Worm (Caenorhabditis elegans) whole organism, L4 larva: ENCODE data around the gene nhr-272.
A peak's percentile ranks its signal among the peaks of the same experiment; 100 is the strongest.

Experiments used
- F49E8.2 ChIP-seq: sonication (generic microtip); optimal IDR thresholded peaks from 2 replicates; lab custom pipeline; 2016; ENCODE audit warnings: missing compliant biosample characterization, mild to moderate bottlenecking, missing genetic modification characterization, borderline replicate concordance
- R02D3.7 ChIP-seq: fragments of 150-350 bp; sonication (generic microtip); optimal IDR thresholded peaks from 3 replicates; lab custom pipeline; 2014; ENCODE audit warnings: missing biosample characterization, missing genetic modification characterization
- T20F7.1 ChIP-seq: fragments of 200-800 bp; sonication (Bioruptor generic); optimal IDR thresholded peaks from 2 replicates; lab custom pipeline; 2018; ENCODE audit warnings: mild to moderate bottlenecking, missing genetic modification characterization, missing compliant biosample characterization
- T26A8.4 ChIP-seq: fragments of 200-800 bp; sonication (Bioruptor generic); IDR thresholded peaks from 2 replicates; pipeline ENCODE4 v1.3.6; 2022; ENCODE audit warnings: missing genetic modification characterization, missing compliant biosample characterization
- Y5F2A.4 ChIP-seq: fragments of 200-800 bp; sonication (Bioruptor generic); optimal IDR thresholded peaks from 2 replicates; lab custom pipeline; 2018; ENCODE audit warnings: mild to moderate bottlenecking, missing genetic modification characterization, missing compliant biosample characterization
- ZK337.2 ChIP-seq: fragments of 200-800 bp; sonication (Bioruptor generic); IDR thresholded peaks from 2 replicates; pipeline ENCODE4 v1.3.6; 2022; ENCODE audit warnings: missing genetic modification reagents, missing genetic modification characterization, missing compliant biosample characterization
- ceh-82 ChIP-seq: sonication (generic microtip); optimal IDR thresholded peaks from 2 replicates; lab custom pipeline; 2017; ENCODE audit warnings: missing biosample characterization, missing genetic modification characterization
- daf-12 ChIP-seq: fragments of 150-350 bp; optimal IDR thresholded peaks from 2 replicates; lab custom pipeline; 2014; ENCODE audit warnings: missing biosample characterization, missing genetic modification reagents, missing genetic modification characterization
- daf-16 ChIP-seq, 3 experiments: sonication (generic microtip); optimal IDR thresholded peaks; 2 replicates each; lab custom pipeline; 2016 to 2017; ENCODE audit warnings: missing genetic modification characterization in 3 of 3, missing genetic modification reagents in 3 of 3, mild to moderate bottlenecking in 2 of 3, missing compliant biosample characterization in 2 of 3, missing biosample characterization in 1 of 3, moderate library complexity in 1 of 3
- dmd-6 ChIP-seq: fragments of 200-800 bp; sonication (Bioruptor generic); IDR thresholded peaks from 2 replicates; pipeline ENCODE4 v1.3.6; 2022; ENCODE audit warnings: missing genetic modification reagents, missing genetic modification characterization, missing compliant biosample characterization
- dmd-8 ChIP-seq: fragments of 200-800 bp; sonication (Bioruptor generic); IDR thresholded peaks from 2 replicates; pipeline ENCODE4 v1.3.6; 2022; ENCODE audit warnings: missing genetic modification characterization, missing compliant biosample characterization
- dpl-1 ChIP-seq: fragments of 150-350 bp; optimal IDR thresholded peaks from 2 replicates; lab custom pipeline; 2014; ENCODE audit warnings: missing biosample characterization, missing genetic modification reagents, missing genetic modification characterization
- dve-1 ChIP-seq: sonication (generic microtip); optimal IDR thresholded peaks from 2 replicates; lab custom pipeline; 2017; ENCODE audit warnings: antibody characterized with exemption, mild to moderate bottlenecking, missing genetic modification characterization, missing compliant biosample characterization; ENCODE audit not compliant: insufficient read depth
- fkh-10 ChIP-seq: fragments of 150-350 bp; optimal IDR thresholded peaks from 2 replicates; lab custom pipeline; 2014; ENCODE audit warnings: missing biosample characterization, missing genetic modification reagents, missing genetic modification characterization
- hif-1 ChIP-seq, 2 experiments: sonication (generic microtip); optimal IDR thresholded peaks; 2 replicates each; lab custom pipeline; 2016 to 2017; ENCODE audit warnings: missing compliant biosample characterization in 2 of 2, missing genetic modification characterization in 2 of 2, missing genetic modification reagents in 2 of 2, missing genotype in 2 of 2, mild to moderate bottlenecking in 1 of 2
- hlh-11 ChIP-seq: fragments of 200-800 bp; sonication (Bioruptor generic); optimal IDR thresholded peaks from 2 replicates; lab custom pipeline; 2018; ENCODE audit warnings: mild to moderate bottlenecking, missing genetic modification characterization, missing compliant biosample characterization
- hlh-30 ChIP-seq: sonication (generic microtip); optimal IDR thresholded peaks from 2 replicates; lab custom pipeline; 2017; ENCODE audit warnings: antibody characterized with exemption, mild to moderate bottlenecking, missing genetic modification characterization, missing compliant biosample characterization; ENCODE audit not compliant: insufficient read depth
- hmg-1.1 ChIP-seq: fragments of 200-800 bp; sonication (Bioruptor generic); IDR thresholded peaks from 2 replicates; pipeline ENCODE4 v1.3.6; 2022; ENCODE audit warnings: missing genetic modification reagents, missing genetic modification characterization, missing compliant biosample characterization
- jun-1 ChIP-seq: fragments of 150-350 bp; optimal IDR thresholded peaks from 2 replicates; lab custom pipeline; 2014; ENCODE audit warnings: missing biosample characterization, missing genetic modification reagents, missing genetic modification characterization
- lim-7 ChIP-seq: fragments of 200-800 bp; sonication (Bioruptor generic); IDR thresholded peaks from 2 replicates; pipeline ENCODE4 v1.3.6; 2022; ENCODE audit warnings: missing genetic modification characterization, missing compliant biosample characterization
- lin-13 ChIP-seq: fragments of 150-350 bp; optimal IDR thresholded peaks from 2 replicates; lab custom pipeline; 2014; ENCODE audit warnings: missing biosample characterization, missing genetic modification reagents, missing genetic modification characterization
- lsy-2 ChIP-seq, 2 experiments: fragments of 150-350 bp in 1 of 2; sonication (generic microtip) in 1 of 2; optimal IDR thresholded peaks; 2 replicates each; lab custom pipeline; 2014 to 2017; ENCODE audit warnings: missing biosample characterization in 2 of 2, missing genetic modification characterization in 2 of 2
- madf-5 ChIP-seq, 2 experiments: fragments of 200-800 bp; sonication (Bioruptor generic); IDR thresholded peaks; 2 replicates each; pipeline ENCODE4 v1.3.6; 2022; ENCODE audit warnings: missing compliant biosample characterization in 2 of 2, missing genetic modification characterization in 2 of 2
- madf-9 ChIP-seq: fragments of 200-800 bp; sonication (Bioruptor generic); conservative IDR thresholded peaks from 2 replicates; pipeline ENCODE4 v1.3.6; 2022; ENCODE audit warnings: missing genetic modification reagents, missing genetic modification characterization, missing compliant biosample characterization
- mdt-29 ChIP-seq: fragments of 200-800 bp; sonication (Bioruptor generic); IDR thresholded peaks from 2 replicates; pipeline ENCODE4 v1.3.6; 2022; ENCODE audit warnings: missing genetic modification reagents, missing genetic modification characterization, missing compliant biosample characterization
- mep-1 ChIP-seq: fragments of 150-350 bp; sonication (generic microtip); optimal IDR thresholded peaks from 3 replicates; lab custom pipeline; 2014; ENCODE audit warnings: missing biosample characterization, missing genetic modification characterization
- mes-2 ChIP-seq: sonication (generic microtip); optimal IDR thresholded peaks from 2 replicates; lab custom pipeline; 2016; ENCODE audit warnings: missing genotype, mild to moderate bottlenecking, missing genetic modification characterization, missing compliant biosample characterization; ENCODE audit not compliant: poor library complexity, severe bottlenecking
- mxl-3 ChIP-seq: fragments of 200-800 bp; sonication (Bioruptor generic); optimal IDR thresholded peaks from 2 replicates; lab custom pipeline; 2018; ENCODE audit warnings: mild to moderate bottlenecking, missing genetic modification characterization, missing compliant biosample characterization
- nhr-10 ChIP-seq: fragments of 150-350 bp; optimal IDR thresholded peaks from 2 replicates; lab custom pipeline; 2014; ENCODE audit warnings: missing biosample characterization, missing genetic modification characterization
- nhr-102 ChIP-seq: sonication (generic microtip); optimal IDR thresholded peaks from 2 replicates; lab custom pipeline; 2016; ENCODE audit warnings: mild to moderate bottlenecking, missing genetic modification characterization, moderate library complexity, missing compliant biosample characterization
- nhr-28 ChIP-seq: fragments of 150-350 bp; optimal IDR thresholded peaks from 2 replicates; lab custom pipeline; 2014; ENCODE audit warnings: missing biosample characterization, missing genetic modification characterization
- nhr-41 ChIP-seq: fragments of 200-800 bp; sonication (Bioruptor generic); IDR thresholded peaks from 2 replicates; pipeline ENCODE4 v1.3.6; 2022; ENCODE audit warnings: missing genetic modification reagents, missing genetic modification characterization, missing compliant biosample characterization
- nhr-42 ChIP-seq: fragments of 200-800 bp; sonication (Bioruptor generic); IDR thresholded peaks from 2 replicates; pipeline ENCODE4 v1.3.6; 2022; ENCODE audit warnings: missing genetic modification characterization, missing compliant biosample characterization
- nhr-48 ChIP-seq: sonication (generic microtip); optimal IDR thresholded peaks from 2 replicates; lab custom pipeline; 2016; ENCODE audit warnings: mild to moderate bottlenecking, missing genetic modification characterization, missing compliant biosample characterization
- nhr-6 ChIP-seq: fragments of 150-350 bp; optimal IDR thresholded peaks from 2 replicates; lab custom pipeline; 2014; ENCODE audit warnings: missing biosample characterization, missing genetic modification characterization
- nhr-77 ChIP-seq: fragments of 150-350 bp; optimal IDR thresholded peaks from 2 replicates; lab custom pipeline; 2014; ENCODE audit warnings: missing biosample characterization, missing genetic modification characterization
- php-3 ChIP-seq: fragments of 200-800 bp; sonication (Bioruptor generic); IDR thresholded peaks from 2 replicates; pipeline ENCODE4 v1.3.6; 2022; ENCODE audit warnings: missing genetic modification reagents, missing genetic modification characterization, missing compliant biosample characterization
- pqm-1 ChIP-seq: sonication (generic microtip); optimal IDR thresholded peaks from 2 replicates; lab custom pipeline; 2017; ENCODE audit warnings: missing biosample characterization, missing genetic modification characterization
- unc-39 ChIP-seq: sonication (generic microtip); optimal IDR thresholded peaks from 2 replicates; lab custom pipeline; 2017; ENCODE audit warnings: missing biosample characterization, missing genetic modification characterization
- unc-62 ChIP-seq, 3 experiments: fragments of 150-350 bp in 1 of 3; sonication (generic microtip); optimal IDR thresholded peaks in 2 of 3; peaks in 1 of 3; 1 replicate in 1 of 3; 2 replicates in 2 of 3; lab custom pipeline; 2014 to 2017; ENCODE audit warnings: missing biosample characterization in 3 of 3, missing genetic modification characterization in 3 of 3, missing genetic modification reagents in 3 of 3, missing genotype in 1 of 3
- vab-7 ChIP-seq: fragments of 200-800 bp; sonication (Bioruptor generic); IDR thresholded peaks from 2 replicates; pipeline ENCODE4 v1.3.6; 2022; ENCODE audit warnings: missing genetic modification reagents, missing genetic modification characterization, missing compliant biosample characterization
- zag-1 ChIP-seq: fragments of 150-350 bp; optimal IDR thresholded peaks from 2 replicates; lab custom pipeline; 2014; ENCODE audit warnings: missing biosample characterization, missing genetic modification characterization
- zfp-3 ChIP-seq: fragments of 200-800 bp; sonication (Bioruptor generic); conservative IDR thresholded peaks from 2 replicates; pipeline ENCODE4 v1.3.6; 2022; ENCODE audit warnings: missing genetic modification reagents, missing genetic modification characterization, missing compliant biosample characterization
- zip-2 ChIP-seq: fragments of 150-350 bp; optimal IDR thresholded peaks from 2 replicates; lab custom pipeline; 2014; ENCODE audit warnings: missing biosample characterization, missing genetic modification characterization
- ztf-7 ChIP-seq: fragments of 150-350 bp; optimal IDR thresholded peaks from 2 replicates; lab custom pipeline; 2014; ENCODE audit warnings: missing biosample characterization, missing genetic modification characterization

Gene nhr-272

ce11 chrX:12691740-12692383, 12.8 kb downstream of the nhr-272 start (continued):
- TF ChIP-seq vab-7 (no peak), nhr-41 (GFP tag; lab: Robert Waterston, UW) (no peak), fkh-10 (GFP tag; lab: Kevin White, UChicago) (peak; percentile 71), jun-1 (tag; lab: Kevin White, UChicago) (no peak), madf-5 (GFP tag; IDR thresholded peaks at IDR 0.05; lab: Robert Waterston, UW) (no peak)

- peak; percentile 10 for TF ChIP-seq nhr-10 (tag; lab: Kevin White, UChicago)
- TF ChIP-seq lim-7 = no peak
- TF ChIP-seq daf-16 (GFP tag; optimal IDR thresholded peaks at IDR 0.05; lab: Kevin White, UChicago) = no peak
- peak; percentile 99 for TF ChIP-seq daf-16 (tag; optimal IDR thresholded peaks at IDR 0.05; lab: Kevin White, UChicago)
- peak; percentile 28 for TF ChIP-seq nhr-77
- TF ChIP-seq dve-1 (tag; lab: Kevin White, UChicago) = peak; percentile 90
- TF ChIP-seq nhr-48 = peak; percentile 52
- peak; percentile 27 for TF ChIP-seq nhr-102 (tag; lab: Kevin White, UChicago)
- TF ChIP-seq lin-13 (GFP tag; lab: Kevin White, UChicago) = no peak
- peak; percentile 68 for TF ChIP-seq pqm-1 (tag; lab: Kevin White, UChicago)
- no peak for TF ChIP-seq Y5F2A.4 (GFP tag; lab: Kevin White, UChicago)
- peak in 1 of 2 experiments; percentile 33 for TF ChIP-seq hif-1 (tag; optimal IDR thresholded peaks at IDR 0.05; lab: Kevin White, UChicago)
- peak; percentile 26 for TF ChIP-seq mep-1 (tag; lab: Kevin White, UChicago)
- TF ChIP-seq hlh-30 (tag; lab: Kevin White, UChicago) = peak; percentile 50
- no peak for TF ChIP-seq mdt-29
- peak; percentile 68 for TF ChIP-seq dmd-6 (GFP tag; lab: Robert Waterston, UW)
- TF ChIP-seq R02D3.7 = no peak
- peak; percentile 9 for TF ChIP-seq T20F7.1 (GFP tag; lab: Kevin White, UChicago)
- TF ChIP-seq unc-62 (GFP tag; optimal IDR thresholded peaks at IDR 0.05 in 1 of 2; lab: Kevin White, UChicago) = peak in 1 of 2 experiments; percentile 19
- TF ChIP-seq unc-62 (tag; optimal IDR thresholded peaks at IDR 0.05; lab: Kevin White, UChicago) = no peak
- peak; percentile 53 for TF ChIP-seq mes-2 (tag; lab: Kevin White, UChicago)
- peak in 1 of 2 experiments; percentile 48 for TF ChIP-seq lsy-2 (tag; optimal IDR thresholded peaks at IDR 0.05; lab: Kevin White, UChicago)
- peak; percentile 93 for TF ChIP-seq nhr-28 (tag; lab: Kevin White, UChicago)
- TF ChIP-seq php-3 (GFP tag; lab: Robert Waterston, UW) = peak; percentile 66
- TF ChIP-seq ztf-7 (tag; lab: Kevin White, UChicago) = peak; percentile 95
- TF ChIP-seq hlh-11 (tag; lab: Kevin White, UChicago) = peak; percentile 78
Observed at ce11 chrX:12691306-12691705, 13.3 kb downstream of the nhr-272 start, which contains the start of gene ugt-50. ugt-50 (plus strand) TSS chrX:12691573.

ce11 chrX:12690346-12690745, 14.3 kb downstream of the nhr-272 start:
- TF ChIP-seq nhr-6 (tag; lab: Kevin White, UChicago) (no peak), daf-12 (no peak), F49E8.2 (no peak), unc-39 (tag; lab: Kevin White, UChicago) (no peak), dmd-6 (GFP tag; lab: Robert Waterston, UW) (peak; percentile 85), Y5F2A.4 (GFP tag; lab: Kevin White, UChicago) (no peak), zag-1 (tag; lab: Kevin White, UChicago) (no peak), dmd-8 (GFP tag; lab: Robert Waterston, UW) (no peak), ceh-82 (tag; lab: Kevin White, UChicago) (no peak), hlh-11 (tag; lab: Kevin White, UChicago) (peak; percentile 70), mes-2 (tag; lab: Kevin White, UChicago) (no peak), mdt-29 (no peak), T26A8.4 (GFP tag; lab: Robert Waterston, UW) (0 out of 2 replicates have a peak, but pooled peaks have one; percentile 20), nhr-42 (GFP tag; lab: Robert Waterston, UW) (no peak), dpl-1 (no peak), unc-62 (GFP tag; optimal IDR thresholded peaks at IDR 0.05 in 1 of 2; lab: Kevin White, UChicago) (peak in 1 of 2 experiments; percentile 97), unc-62 (tag; optimal IDR thresholded peaks at IDR 0.05; lab: Kevin White, UChicago) (no peak), madf-9 (GFP tag; lab: Robert Waterston, UW) (no peak), ztf-7 (tag; lab: Kevin White, UChicago) (no peak), ZK337.2 (GFP tag; lab: Robert Waterston, UW) (no peak), zfp-3 (GFP tag; lab: Robert Waterston, UW) (no peak), mxl-3 (GFP tag; lab: Kevin White, UChicago) (no peak), hmg-1.1 (GFP tag; lab: Robert Waterston, UW) (no peak), nhr-102 (tag; lab: Kevin White, UChicago) (peak; percentile 3), zip-2 (tag; lab: Kevin White, UChicago) (no peak)
